Worm (Caenorhabditis elegans) whole organism, young adult: ENCODE data around the gene R05G6.10.

Experiments used
- B0261.1 ChIP-seq: sonication (generic microtip); optimal IDR thresholded peaks from 2 replicates; lab custom pipeline; 2016; ENCODE audit warnings: mild to moderate bottlenecking, missing genetic modification characterization, moderate library complexity, missing compliant biosample characterization
- B0336.3 ChIP-seq: fragments of 200-800 bp; sonication (Bioruptor generic); IDR thresholded peaks from 2 replicates; pipeline ENCODE4 v1.3.6; 2022; ENCODE audit warnings: missing genetic modification characterization, missing compliant biosample characterization
- F22D6.2 ChIP-seq: sonication (generic microtip); optimal IDR thresholded peaks from 2 replicates; lab custom pipeline; 2016; ENCODE audit warnings: mild to moderate bottlenecking, missing genetic modification characterization, missing compliant biosample characterization
- F23B12.7 ChIP-seq: sonication (generic microtip); optimal IDR thresholded peaks from 2 replicates; lab custom pipeline; 2017; ENCODE audit warnings: missing genetic modification characterization, mild to moderate bottlenecking, missing compliant biosample characterization, antibody characterized with exemption, moderate library complexity; ENCODE audit not compliant: insufficient read depth
- F37B4.10 ChIP-seq: fragments of 200-800 bp; sonication (Bioruptor generic); IDR thresholded peaks from 2 replicates; pipeline ENCODE4 v1.3.6; 2022; ENCODE audit warnings: missing genetic modification characterization, missing compliant biosample characterization
- F39B2.1 ChIP-seq: fragments of 200-800 bp; sonication (Bioruptor generic); IDR thresholded peaks from 2 replicates; pipeline ENCODE4 v1.3.6; 2022; ENCODE audit warnings: missing genetic modification reagents, missing genetic modification characterization, missing compliant biosample characterization
- F49E8.2 ChIP-seq: sonication (generic microtip); optimal IDR thresholded peaks from 3 replicates; lab custom pipeline; 2017; ENCODE audit warnings: missing genetic modification characterization, mild to moderate bottlenecking, missing compliant biosample characterization, antibody characterized with exemption, moderate library complexity; ENCODE audit not compliant: insufficient read depth
- F52B5.7 ChIP-seq: sonication (generic microtip); optimal IDR thresholded peaks from 2 replicates; lab custom pipeline; 2016; ENCODE audit warnings: mild to moderate bottlenecking, missing genetic modification characterization, missing compliant biosample characterization
- ama-1 ChIP-seq, 3 experiments: fragments of 150-350 bp in 1 of 3; sonication (generic microtip) in 2 of 3; optimal IDR thresholded peaks; 2 replicates each; lab custom pipeline; 2014 to 2018; ENCODE audit warnings: missing biosample characterization in 2 of 3, missing genetic modification characterization in 2 of 3, missing genetic modification reagents in 2 of 3
- attf-3 ChIP-seq: fragments of 200-800 bp; sonication (Bioruptor generic); conservative IDR thresholded peaks from 2 replicates; pipeline ENCODE4 v1.3.6; 2022; ENCODE audit warnings: missing genetic modification reagents, missing genetic modification characterization, missing compliant biosample characterization
- attf-5 ChIP-seq: fragments of 200-800 bp; sonication (Bioruptor generic); optimal IDR thresholded peaks from 2 replicates; lab custom pipeline; 2018; ENCODE audit warnings: mild to moderate bottlenecking, missing genetic modification characterization, missing compliant biosample characterization
- ceh-58 ChIP-seq: fragments of 200-800 bp; sonication (Bioruptor generic); IDR thresholded peaks from 2 replicates; pipeline ENCODE4 v1.3.6; 2022; ENCODE audit warnings: missing genetic modification characterization, missing compliant biosample characterization
- chd-7 ChIP-seq: sonication (generic microtip); optimal IDR thresholded peaks from 2 replicates; lab custom pipeline; 2016; ENCODE audit warnings: mild to moderate bottlenecking, missing genetic modification characterization, moderate library complexity, missing compliant biosample characterization
- dpl-1 ChIP-seq: fragments of 150-350 bp; optimal IDR thresholded peaks from 2 replicates; lab custom pipeline; 2014; ENCODE audit warnings: missing biosample characterization, missing genetic modification reagents, missing genetic modification characterization
- him-1 ChIP-seq: sonication (generic microtip); optimal IDR thresholded peaks from 2 replicates; lab custom pipeline; 2016; ENCODE audit warnings: missing genotype, missing genetic modification reagents, missing genetic modification characterization, missing compliant biosample characterization
- hlh-12 ChIP-seq: sonication (generic microtip); optimal IDR thresholded peaks from 2 replicates; lab custom pipeline; 2016; ENCODE audit warnings: missing genetic modification characterization, missing compliant biosample characterization
- hlh-26 ChIP-seq: fragments of 200-800 bp; sonication (Bioruptor generic); conservative IDR thresholded peaks from 2 replicates; pipeline ENCODE4 v1.3.6; 2022; ENCODE audit warnings: missing genetic modification reagents, missing genetic modification characterization, missing compliant biosample characterization
- hmg-1.2 ChIP-seq: fragments of 200-800 bp; sonication (Bioruptor generic); IDR thresholded peaks from 2 replicates; pipeline ENCODE4 v1.3.6; 2022; ENCODE audit warnings: missing genetic modification reagents, missing genetic modification characterization, missing compliant biosample characterization
- hsf-1 ChIP-seq: fragments of 200-800 bp; sonication (Bioruptor generic); IDR thresholded peaks from 2 replicates; pipeline ENCODE4 v1.3.6; 2022; ENCODE audit warnings: missing genetic modification reagents, missing genetic modification characterization, missing compliant biosample characterization
- let-607 ChIP-seq, 2 experiments: fragments of 200-800 bp in 1 of 2; sonication (Bioruptor generic) in 1 of 2; sonication (generic microtip) in 1 of 2; optimal IDR thresholded peaks; 2 replicates each; lab custom pipeline; 2016 to 2018; ENCODE audit warnings: mild to moderate bottlenecking in 2 of 2, missing compliant biosample characterization in 2 of 2, missing genetic modification characterization in 2 of 2, moderate library complexity in 2 of 2, missing genotype in 1 of 2
- lin-26 ChIP-seq: fragments of 200-800 bp; sonication (Bioruptor generic); IDR thresholded peaks from 2 replicates; pipeline ENCODE4 v1.3.6; 2022; ENCODE audit warnings: missing genetic modification reagents, missing genetic modification characterization, missing compliant biosample characterization
- lin-40 ChIP-seq: sonication (generic microtip); optimal IDR thresholded peaks from 2 replicates; lab custom pipeline; 2016; ENCODE audit warnings: missing genetic modification characterization, mild to moderate bottlenecking, missing compliant biosample characterization, missing genotype, missing genetic modification reagents
- lir-1 ChIP-seq: fragments of 200-800 bp; sonication (Bioruptor generic); conservative IDR thresholded peaks from 2 replicates; pipeline ENCODE4 v1.3.6; 2022; ENCODE audit warnings: missing genetic modification reagents, missing genetic modification characterization, missing compliant biosample characterization
- mcd-1 ChIP-seq: fragments of 200-800 bp; sonication (Bioruptor generic); IDR thresholded peaks from 2 replicates; pipeline ENCODE4 v1.3.6; 2022; ENCODE audit warnings: missing genetic modification reagents, missing genetic modification characterization, missing compliant biosample characterization
- mes-4 ChIP-seq: sonication (generic microtip); optimal IDR thresholded peaks from 2 replicates; lab custom pipeline; 2016; ENCODE audit warnings: missing genotype, missing genetic modification characterization, missing compliant biosample characterization
- nhr-80 ChIP-seq: sonication (generic microtip); optimal IDR thresholded peaks from 2 replicates; lab custom pipeline; 2016; ENCODE audit warnings: missing genetic modification characterization, missing compliant biosample characterization
- pbrm-1 ChIP-seq: fragments of 200-800 bp; sonication (Bioruptor generic); IDR thresholded peaks from 2 replicates; pipeline ENCODE4 v1.3.6; 2022; ENCODE audit warnings: missing genetic modification reagents, missing genetic modification characterization, missing compliant biosample characterization
- rec-8 ChIP-seq, 2 experiments: sonication (generic microtip); optimal IDR thresholded peaks; 2 replicates each; lab custom pipeline; 2016; ENCODE audit warnings: mild to moderate bottlenecking in 2 of 2, missing genetic modification characterization in 2 of 2, missing genetic modification reagents in 2 of 2, missing genotype in 2 of 2, missing biosample characterization in 1 of 2, missing compliant biosample characterization in 1 of 2, moderate library complexity in 1 of 2
- repo-1 ChIP-seq: sonication (generic microtip); optimal IDR thresholded peaks from 2 replicates; lab custom pipeline; 2017; ENCODE audit warnings: mild to moderate bottlenecking, missing genetic modification characterization, missing compliant biosample characterization
- rpc-1 ChIP-seq, 2 experiments: fragments of 150-350 bp in 1 of 2; sonication (generic microtip) in 1 of 2; optimal IDR thresholded peaks; 2 replicates each; lab custom pipeline; 2014 to 2018; ENCODE audit warnings: missing biosample characterization in 1 of 2, missing genetic modification characterization in 1 of 2, missing genetic modification reagents in 1 of 2, missing genotype in 1 of 2
- sdz-38 ChIP-seq: sonication (generic microtip); optimal IDR thresholded peaks from 2 replicates; lab custom pipeline; 2016; ENCODE audit warnings: missing genotype, missing genetic modification characterization, missing compliant biosample characterization
- sea-2 ChIP-seq: fragments of 200-800 bp; sonication (Bioruptor generic); IDR thresholded peaks from 2 replicates; pipeline ENCODE4 v1.3.6; 2022; ENCODE audit warnings: missing genetic modification characterization, missing compliant biosample characterization
- snpc-3.4 ChIP-seq: sonication (generic microtip); optimal IDR thresholded peaks from 2 replicates; lab custom pipeline; 2017; ENCODE audit warnings: missing genetic modification characterization, mild to moderate bottlenecking, missing compliant biosample characterization, antibody characterized with exemption, moderate library complexity, missing genotype, missing genetic modification reagents
- snpc-4 ChIP-seq, 5 experiments: fragments of 150-350 bp in 1 of 5; sonication (generic microtip) in 4 of 5; optimal IDR thresholded peaks; 2 replicates each; lab custom pipeline; 2014 to 2018; ENCODE audit warnings: missing genetic modification characterization in 5 of 5, missing biosample characterization in 3 of 5, antibody characterized with exemption in 2 of 5, mild to moderate bottlenecking in 2 of 5, missing compliant biosample characterization in 2 of 5, missing genotype in 2 of 5, moderate library complexity in 2 of 5, missing genetic modification reagents in 1 of 5
- somi-1 ChIP-seq: fragments of 200-800 bp; sonication (Bioruptor generic); optimal IDR thresholded peaks from 2 replicates; lab custom pipeline; 2018; ENCODE audit warnings: mild to moderate bottlenecking, missing genetic modification characterization, missing compliant biosample characterization
- tbp1 ChIP-seq: fragments of 200-800 bp; sonication (Bioruptor generic); optimal IDR thresholded peaks from 2 replicates; lab custom pipeline; 2018; ENCODE audit warnings: mild to moderate bottlenecking, missing genetic modification characterization, missing compliant biosample characterization
- xnd-1 ChIP-seq: sonication (generic microtip); optimal IDR thresholded peaks from 2 replicates; lab custom pipeline; 2016; ENCODE audit warnings: missing genotype, missing genetic modification reagents, missing genetic modification characterization, missing compliant biosample characterization
- zim-3 ChIP-seq: sonication (generic microtip); optimal IDR thresholded peaks from 2 replicates; lab custom pipeline; 2017; ENCODE audit warnings: mild to moderate bottlenecking, missing genetic modification characterization, moderate library complexity, missing compliant biosample characterization
- ztf-18 ChIP-seq: sonication (generic microtip); optimal IDR thresholded peaks from 2 replicates; lab custom pipeline; 2016; ENCODE audit warnings: missing genotype, mild to moderate bottlenecking, missing genetic modification characterization, missing compliant biosample characterization

The R05G6.10 gene

DNA sequence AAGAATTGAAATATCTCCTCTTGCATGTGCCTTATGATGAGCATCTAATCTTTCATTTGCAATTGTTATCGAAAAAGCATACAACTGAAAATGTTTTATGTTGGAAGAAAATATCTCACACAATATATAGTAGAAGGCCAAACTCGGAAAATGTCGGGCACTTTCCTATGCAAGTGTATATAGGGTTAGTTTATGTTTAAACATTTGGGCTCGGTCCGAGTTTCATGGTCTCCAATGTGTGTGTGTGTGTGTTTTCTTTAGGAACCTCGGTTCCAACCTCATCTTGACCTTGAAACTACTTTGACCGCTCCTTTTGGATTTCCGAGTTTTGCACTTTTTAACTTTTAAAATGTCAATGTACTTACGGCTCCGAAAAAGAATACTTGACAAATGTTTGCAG lies 43.0 kb downstream of the R05G6.10 start (continued):
- peak in 1 of 2 experiments; percentile 12 for TF ChIP-seq rec-8 (tag; optimal IDR thresholded peaks at IDR 0.05; lab: Kevin White, UChicago)
- peak; percentile 17 for TF ChIP-seq ztf-18 (tag; lab: Kevin White, UChicago)
- peak; percentile 46 for TF ChIP-seq him-1 (tag; lab: Kevin White, UChicago)
- no peak for TF ChIP-seq repo-1
- peak; percentile 67 for TF ChIP-seq snpc-3.4 (tag; lab: Kevin White, UChicago)
- TF ChIP-seq mes-4 (tag; lab: Kevin White, UChicago), result peak; percentile 10
- TF ChIP-seq hmg-1.2 (GFP tag; lab: Robert Waterston, UW), result peak; percentile 81
- TF ChIP-seq rpc-1 (optimal IDR thresholded peaks at IDR 0.05; lab: Kevin White, UChicago), result peak; percentile 62
- peak; percentile 82 for TF ChIP-seq rpc-1 (tag; optimal IDR thresholded peaks at IDR 0.05; lab: Kevin White, UChicago)
- peak; percentile 73 for TF ChIP-seq snpc-4 (GFP tag; optimal IDR thresholded peaks at IDR 0.05; lab: Kevin White, UChicago)
- peak in 3 of 4 experiments; percentile 90 to 96 (median 93) for TF ChIP-seq snpc-4 (tag; optimal IDR thresholded peaks at IDR 0.05; lab: Kevin White, UChicago)
- TF ChIP-seq dpl-1, result no peak
- TF ChIP-seq attf-3 (GFP tag; lab: Robert Waterston, UW), result no peak

DNA sequence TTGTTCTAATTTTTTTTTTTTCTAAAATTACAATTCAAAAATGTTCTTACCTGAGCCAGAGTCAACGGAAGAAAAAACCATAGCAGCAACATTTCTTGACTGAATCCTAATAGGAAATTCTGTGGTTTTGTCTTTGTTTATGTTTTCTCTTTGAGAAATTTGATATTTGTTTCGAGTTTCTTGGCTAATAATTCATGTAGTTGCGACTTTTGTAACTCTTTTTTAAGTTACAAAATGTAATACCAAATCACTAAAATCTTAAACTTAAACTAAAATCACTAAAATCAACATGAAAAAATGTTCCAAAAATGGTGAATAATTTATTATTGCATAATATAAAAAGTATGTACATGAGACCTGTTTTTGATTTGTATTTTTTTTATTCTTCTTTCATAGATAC lies 44.6 kb downstream of the R05G6.10 start, which contains the start of gene egas-4:
TSS of gene egas-4 (minus strand) at position 101 of the 400 bp plus-strand sequence.
- no peak for TF ChIP-seq F52B5.7 (tag; lab: Kevin White, UChicago)
- TF ChIP-seq somi-1 (GFP tag; lab: Kevin White, UChicago), result no peak
- TF ChIP-seq mcd-1 (GFP tag; lab: Robert Waterston, UW), result no peak
- no peak for TF ChIP-seq hmg-1.2 (GFP tag; lab: Robert Waterston, UW)
- no peak for TF ChIP-seq attf-3 (GFP tag; lab: Robert Waterston, UW)
- no peak for TF ChIP-seq rpc-1 (optimal IDR thresholded peaks at IDR 0.05; lab: Kevin White, UChicago)
- no peak for TF ChIP-seq rpc-1 (tag; optimal IDR thresholded peaks at IDR 0.05; lab: Kevin White, UChicago)
- no peak for TF ChIP-seq F23B12.7 (tag; lab: Kevin White, UChicago)
- no peak for TF ChIP-seq repo-1
- TF ChIP-seq F37B4.10 (GFP tag; lab: Robert Waterston, UW), result no peak
- TF ChIP-seq F39B2.1 (GFP tag; lab: Robert Waterston, UW), result no peak

DNA sequence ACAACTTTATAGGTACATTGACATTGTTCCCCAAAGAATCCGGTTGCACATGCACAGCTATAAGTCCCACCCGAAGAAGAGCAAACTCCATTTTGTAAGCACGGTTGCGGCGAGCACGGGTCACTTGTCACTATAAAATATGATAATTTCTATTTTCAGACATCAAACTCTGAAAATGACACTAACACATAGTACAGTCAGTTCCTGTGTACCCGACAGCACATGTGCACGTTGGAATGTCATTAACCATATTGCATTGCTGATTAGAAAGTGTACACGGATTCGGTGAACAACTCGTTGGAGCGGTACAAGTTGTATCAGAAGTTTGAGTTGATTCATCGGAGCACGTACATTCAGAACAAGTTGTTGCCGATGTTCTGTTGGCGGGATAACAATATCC lies 45.1 kb downstream of the R05G6.10 start:
- TF ChIP-seq nhr-80 (tag; lab: Kevin White, UChicago) (peak; percentile 86), sea-2 (GFP tag; lab: Robert Waterston, UW) (no peak)
- TF ChIP-seq, all 124 proteins: peak for 1

DNA sequence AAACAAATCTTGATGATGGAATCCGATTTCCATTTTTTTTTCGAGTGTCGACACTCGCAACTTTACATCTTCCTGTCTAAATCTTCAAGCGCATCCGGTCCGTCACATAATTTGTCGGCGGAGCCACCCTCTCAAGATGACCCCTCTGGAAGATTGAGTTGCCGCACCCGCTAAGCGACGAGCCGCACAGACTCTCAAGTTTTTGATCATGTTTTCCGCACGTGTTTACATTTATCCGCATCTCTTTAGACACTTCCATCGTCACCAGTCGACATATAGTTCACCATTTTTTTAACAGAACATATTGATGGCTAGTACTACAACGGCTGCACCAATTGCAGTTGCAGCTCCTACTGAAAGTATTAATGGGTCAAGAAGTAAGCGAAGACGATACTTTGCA lies 50.9 kb downstream of the R05G6.10 start, which contains the start of gene F55G1.1:
TSS of gene F55G1.1 (plus strand) at position 301 of the 400 bp plus-strand sequence.
- TF ChIP-seq ceh-58 (no peak), B0336.3 (GFP tag; lab: Robert Waterston, UW) (no peak), sdz-38 (tag; lab: Kevin White, UChicago) (no peak), pbrm-1 (GFP tag; lab: Robert Waterston, UW) (no peak), tbp1 (no peak), attf-5 (GFP tag; lab: Kevin White, UChicago) (no peak), chd-7 (no peak), F23B12.7 (tag; lab: Kevin White, UChicago) (no peak), zim-3 (tag; lab: Kevin White, UChicago) (no peak), lin-40 (tag; lab: Kevin White, UChicago) (no peak)

DNA sequence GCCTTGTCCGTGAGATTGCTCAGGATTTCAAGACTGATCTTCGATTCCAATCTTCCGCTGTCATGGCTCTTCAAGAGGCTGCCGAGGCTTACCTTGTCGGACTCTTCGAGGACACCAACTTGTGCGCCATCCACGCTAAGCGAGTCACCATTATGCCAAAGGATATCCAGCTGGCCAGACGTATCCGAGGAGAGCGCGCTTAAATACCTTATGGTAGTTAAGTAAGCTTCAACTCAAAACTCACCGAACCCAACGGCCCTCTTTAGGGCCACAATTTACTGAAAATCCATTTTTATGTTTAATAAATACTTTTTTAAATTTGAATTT lies 53.9 kb downstream of the R05G6.10 start:
- TF ChIP-seq lir-1 (GFP tag; lab: Robert Waterston, UW) (no peak), hlh-26 (no peak), F49E8.2 (tag; lab: Kevin White, UChicago) (no peak), B0261.1 (tag; lab: Kevin White, UChicago) (no peak), F39B2.1 (GFP tag; lab: Robert Waterston, UW) (peak; percentile 13; the same call in 1 of the 2 replicates), let-607 (tag; optimal IDR thresholded peaks at IDR 0.05; lab: Kevin White, UChicago) (no peak), hsf-1 (GFP tag; lab: Robert Waterston, UW) (0 out of 2 replicates have a peak, but pooled peaks have one; percentile 50), ama-1 (optimal IDR thresholded peaks at IDR 0.05; lab: Kevin White, UChicago) (no peak), ama-1 (GFP tag; optimal IDR thresholded peaks at IDR 0.05; lab: Kevin White, UChicago) (no peak), F37B4.10 (GFP tag; lab: Robert Waterston, UW) (0 out of 2 replicates have a peak, but pooled peaks have one; percentile 2), F22D6.2 (tag; lab: Kevin White, UChicago) (no peak), lin-26 (GFP tag; lab: Robert Waterston, UW) (peak; percentile 84), hlh-12 (tag; lab: Kevin White, UChicago) (no peak), xnd-1 (tag; lab: Kevin White, UChicago) (peak; percentile 3)
